Fruit fly (Drosophila melanogaster) Kc167 (cell line): Measurements from ENCODE around the gene Gycalpha99B.

Experiments used
- Myc ChIP-seq: fragments of >200 bp; optimal IDR thresholded peaks from 2 replicates; lab custom pipeline; 2017; ENCODE audit warnings: missing external identifiers
- Sin3A ChIP-seq: fragments of >200 bp; optimal IDR thresholded peaks from 2 replicates; lab custom pipeline; 2018; ENCODE audit warnings: missing external identifiers
- h ChIP-seq: fragments of >200 bp; optimal IDR thresholded peaks from 3 replicates; lab custom pipeline; 2018; ENCODE audit warnings: missing external identifiers
- insv ChIP-seq: fragments of >200 bp; optimal IDR thresholded peaks from 3 replicates; lab custom pipeline; 2018; ENCODE audit warnings: missing external identifiers
- psq ChIP-seq: fragments of >200 bp; optimal IDR thresholded peaks from 2 replicates; lab custom pipeline; 2017; ENCODE audit warnings: missing external identifiers
- ttk ChIP-seq: sonication (Bioruptor generic); optimal IDR thresholded peaks from 2 replicates; lab custom pipeline; 2017; ENCODE audit warnings: missing external identifiers

dm6 chr3R:29701739-29702138 lies 19.4 kb downstream of the Gycalpha99B start:
- TF ChIP-seq h (lab: Kevin White, UChicago) (no peak), insv (lab: Kevin White, UChicago) (no peak), psq (lab: Kevin White, UChicago) (no peak), Sin3A (no peak), ttk (lab: Kevin White, UChicago) (no peak), Myc (lab: Kevin White, UChicago) (no peak)
